Fruit fly (Drosophila melanogaster) whole organism, embryonic: ENCODE results near the gene CG8292.

ENCODE experiments used
- Asciz ChIP-seq: fragments of 200-800 bp; sonication (Bioruptor generic); optimal IDR thresholded peaks from 2 replicates; lab custom pipeline; 2017; ENCODE audit warnings: missing biosample characterization, mild to moderate bottlenecking, missing genetic modification characterization, missing genetic modification reagents
- Atf-2 ChIP-seq: fragments of 200-800 bp; sonication (Bioruptor generic); optimal IDR thresholded peaks from 2 replicates; lab custom pipeline; 2016; ENCODE audit warnings: missing biosample characterization, missing genetic modification characterization
- BEAF-32 ChIP-seq: fragments of 200-800 bp; sonication (Bioruptor generic); optimal IDR thresholded peaks from 3 replicates; lab custom pipeline; 2017; ENCODE audit warnings: missing biosample characterization, missing genetic modification characterization, mild to moderate bottlenecking, moderate library complexity, missing genetic modification reagents
- CG10462 ChIP-seq: fragments of 200-800 bp; sonication (Bioruptor generic); optimal IDR thresholded peaks from 2 replicates; lab custom pipeline; 2016; ENCODE audit warnings: missing biosample characterization, missing genetic modification characterization
- CG10543 ChIP-seq: fragments of 200-800 bp; sonication (Bioruptor generic); optimal IDR thresholded peaks from 3 replicates; lab custom pipeline; 2017; ENCODE audit warnings: missing biosample characterization, mild to moderate bottlenecking, missing genetic modification characterization, moderate library complexity
- CG11085 ChIP-seq: fragments of 200-800 bp; sonication (Bioruptor generic); IDR thresholded peaks from 2 replicates; pipeline ENCODE4 v1.3.6; 2022; ENCODE audit warnings: missing biosample characterization, missing genetic modification characterization
- CG11560 ChIP-seq: fragments of 200-800 bp; sonication (Bioruptor generic); IDR thresholded peaks from 3 replicates; pipeline ENCODE4 v1.3.6; 2022; ENCODE audit warnings: missing biosample characterization, missing genetic modification characterization
- CG16813 ChIP-seq: fragments of 200-800 bp; sonication (Bioruptor generic); IDR thresholded peaks from 3 replicates; pipeline ENCODE4 v1.3.6; 2022; ENCODE audit warnings: missing biosample characterization, missing genetic modification characterization; ENCODE audit not compliant: partially characterized antibody
- CG16863 ChIP-seq: fragments of 200-800 bp; sonication (Bioruptor generic); optimal IDR thresholded peaks from 3 replicates; lab custom pipeline; 2016; ENCODE audit warnings: missing biosample characterization, missing genetic modification characterization
- CG17328 ChIP-seq: fragments of 200-800 bp; sonication (Bioruptor generic); IDR thresholded peaks from 2 replicates; pipeline ENCODE4 v1.3.6; 2022; ENCODE audit warnings: missing biosample characterization, missing genetic modification characterization
- CG17802 ChIP-seq: fragments of 200-800 bp; sonication (Bioruptor generic); optimal IDR thresholded peaks from 2 replicates; lab custom pipeline; 2018; ENCODE audit warnings: missing biosample characterization, mild to moderate bottlenecking, missing genetic modification characterization, moderate library complexity
- CG31388 ChIP-seq: fragments of 200-800 bp; sonication (Bioruptor generic); optimal IDR thresholded peaks from 2 replicates; lab custom pipeline; 2016; ENCODE audit warnings: missing biosample characterization, missing genetic modification characterization
- CG4707 ChIP-seq: fragments of 200-800 bp; sonication (Bioruptor generic); optimal IDR thresholded peaks from 2 replicates; lab custom pipeline; 2018; ENCODE audit warnings: missing biosample characterization, mild to moderate bottlenecking, missing genetic modification characterization, moderate library complexity
- CG4730 ChIP-seq: fragments of 200-800 bp; sonication (Bioruptor generic); IDR thresholded peaks from 2 replicates; pipeline ENCODE4 v1.3.6; 2022; ENCODE audit warnings: missing biosample characterization, missing genetic modification characterization
- CG7357 ChIP-seq: fragments of 200-800 bp; sonication (Bioruptor generic); IDR thresholded peaks from 3 replicates; pipeline ENCODE4 v1.3.6; 2022; ENCODE audit warnings: missing biosample characterization, missing genetic modification characterization
- CG7928 ChIP-seq: fragments of 200-800 bp; sonication (Bioruptor generic); optimal IDR thresholded peaks from 2 replicates; lab custom pipeline; 2017; ENCODE audit warnings: missing biosample characterization, mild to moderate bottlenecking, missing genetic modification characterization
- E2f1 ChIP-seq: fragments of 200-800 bp; sonication (Bioruptor generic); IDR thresholded peaks from 2 replicates; pipeline ENCODE4 v1.3.6; 2022; ENCODE audit warnings: missing biosample characterization, missing genetic modification characterization
- Ets65A ChIP-seq: fragments of 200-800 bp; sonication (Bioruptor generic); peaks from one replicate; lab custom pipeline; 2016; ENCODE audit warnings: missing biosample characterization, missing genetic modification characterization
- Fer3 ChIP-seq: fragments of 200-800 bp; sonication (Bioruptor generic); optimal IDR thresholded peaks from 2 replicates; lab custom pipeline; 2018; ENCODE audit warnings: missing biosample characterization, mild to moderate bottlenecking, missing genetic modification characterization, moderate library complexity
- HmgD ChIP-seq: fragments of 200-800 bp; sonication (Bioruptor generic); optimal IDR thresholded peaks from 3 replicates; lab custom pipeline; 2016; ENCODE audit warnings: missing biosample characterization, missing genetic modification characterization
- Hmx ChIP-seq: fragments of 200-800 bp; sonication (Bioruptor generic); optimal IDR thresholded peaks from 2 replicates; lab custom pipeline; 2016; ENCODE audit warnings: missing biosample characterization, missing genetic modification characterization
- Kr ChIP-seq: fragments of 200-800 bp; sonication (Bioruptor generic); optimal IDR thresholded peaks from 2 replicates; lab custom pipeline; 2017; ENCODE audit warnings: missing biosample characterization, mild to moderate bottlenecking, missing genetic modification characterization
- Meics ChIP-seq: fragments of 200-800 bp; sonication (Bioruptor generic); optimal IDR thresholded peaks from 2 replicates; lab custom pipeline; 2017; ENCODE audit warnings: missing biosample characterization, mild to moderate bottlenecking, missing genetic modification characterization
- NFAT ChIP-seq: fragments of 200-800 bp; sonication (Bioruptor generic); IDR thresholded peaks from 2 replicates; pipeline ENCODE4 v1.3.6; 2022; ENCODE audit warnings: missing biosample characterization, missing genetic modification characterization
- Pdp1 ChIP-seq, 2 experiments: fragments of 200-800 bp; sonication (Bioruptor generic); optimal IDR thresholded peaks; 3 replicates each; lab custom pipeline; 2016; ENCODE audit warnings: missing biosample characterization in 2 of 2, missing genetic modification characterization in 2 of 2, mild to moderate bottlenecking in 1 of 2, moderate library complexity in 1 of 2
- Rx ChIP-seq: fragments of 200-800 bp; sonication (Bioruptor generic); IDR thresholded peaks from 2 replicates; pipeline ENCODE4 v1.3.6; 2022; ENCODE audit warnings: missing biosample characterization, missing genetic modification characterization
- Trl ChIP-seq, 3 experiments: fragments of >200 bp in 2 of 3; fragments of 200-800 bp in 1 of 3; sonication (Bioruptor generic) in 1 of 3; optimal IDR thresholded peaks; 2 replicates in 1 of 3; 3 replicates in 2 of 3; lab custom pipeline; 2016 to 2017; ENCODE audit warnings: missing biosample characterization in 1 of 3, missing genetic modification characterization in 1 of 3
- Vsx1 ChIP-seq: fragments of 200-800 bp; sonication (Bioruptor generic); optimal IDR thresholded peaks from 2 replicates; lab custom pipeline; 2017; ENCODE audit warnings: missing biosample characterization, mild to moderate bottlenecking, missing genetic modification characterization, missing genetic modification reagents
- caup ChIP-seq: fragments of 200-800 bp; sonication (Bioruptor generic); optimal IDR thresholded peaks from 3 replicates; lab custom pipeline; 2017; ENCODE audit warnings: missing biosample characterization, mild to moderate bottlenecking, missing genetic modification characterization, moderate library complexity; ENCODE audit not compliant: severe bottlenecking
- chif ChIP-seq, 2 experiments: fragments of 200-800 bp; sonication (Bioruptor generic); optimal IDR thresholded peaks; 3 replicates each; lab custom pipeline; 2016; ENCODE audit warnings: missing biosample characterization in 2 of 2, missing genetic modification characterization in 2 of 2
- cwo ChIP-seq: fragments of 200-800 bp; sonication (Bioruptor generic); optimal IDR thresholded peaks from 3 replicates; lab custom pipeline; 2017; ENCODE audit warnings: missing biosample characterization, missing genetic modification characterization, mild to moderate bottlenecking, moderate library complexity, missing genetic modification reagents
- eyg ChIP-seq: fragments of 200-800 bp; sonication (Bioruptor generic); optimal IDR thresholded peaks from 3 replicates; lab custom pipeline; 2016; ENCODE audit warnings: missing biosample characterization, missing genetic modification characterization
- gsb ChIP-seq: fragments of 200-800 bp; sonication (Bioruptor generic); IDR thresholded peaks from 2 replicates; pipeline ENCODE4 v1.3.6; 2022; ENCODE audit warnings: missing biosample characterization, missing genetic modification characterization
- h ChIP-seq: fragments of >200 bp; optimal IDR thresholded peaks from 2 replicates; lab custom pipeline; 2017
- ind ChIP-seq: fragments of 200-800 bp; sonication (Bioruptor generic); optimal IDR thresholded peaks from 3 replicates; lab custom pipeline; 2016; ENCODE audit warnings: missing biosample characterization, missing genetic modification characterization
- kah ChIP-seq: fragments of 200-800 bp; sonication (Bioruptor generic); optimal IDR thresholded peaks from 2 replicates; lab custom pipeline; 2018; ENCODE audit warnings: missing biosample characterization, mild to moderate bottlenecking, missing genetic modification characterization
- nom ChIP-seq: fragments of 200-800 bp; sonication (Bioruptor generic); optimal IDR thresholded peaks from 2 replicates; lab custom pipeline; 2017; ENCODE audit warnings: missing biosample characterization, missing genetic modification characterization, mild to moderate bottlenecking, moderate library complexity, missing genetic modification reagents
- p53 ChIP-seq: fragments of 200-800 bp; sonication (Bioruptor generic); optimal IDR thresholded peaks from 2 replicates; lab custom pipeline; 2016; ENCODE audit warnings: missing biosample characterization, missing genetic modification characterization
- pnt ChIP-seq: fragments of 200-800 bp; sonication (Bioruptor generic); optimal IDR thresholded peaks from 3 replicates; lab custom pipeline; 2016; ENCODE audit warnings: missing biosample characterization, missing genetic modification characterization
- sc ChIP-seq, 3 experiments: fragments of >200 bp in 2 of 3; fragments of 200-800 bp in 1 of 3; sonication (Bioruptor generic) in 1 of 3; optimal IDR thresholded peaks; 2 replicates in 2 of 3; 3 replicates in 1 of 3; lab custom pipeline; 2017; ENCODE audit warnings: mild to moderate bottlenecking in 1 of 3, missing biosample characterization in 1 of 3, missing genetic modification characterization in 1 of 3, missing genetic modification reagents in 1 of 3
- sens ChIP-seq: fragments of 200-800 bp; sonication (Bioruptor generic); peaks from one replicate; lab custom pipeline; 2016; ENCODE audit warnings: missing biosample characterization, missing genetic modification characterization
- seq ChIP-seq: fragments of 200-800 bp; sonication (Bioruptor generic); IDR thresholded peaks from 2 replicates; pipeline ENCODE4 v1.3.6; 2022; ENCODE audit warnings: missing biosample characterization, missing genetic modification characterization
- slp2 ChIP-seq: fragments of 200-800 bp; sonication (Bioruptor generic); optimal IDR thresholded peaks from 2 replicates; lab custom pipeline; 2016; ENCODE audit warnings: missing biosample characterization, missing genetic modification characterization
- sr ChIP-seq: fragments of 200-800 bp; sonication (Bioruptor generic); IDR thresholded peaks from 3 replicates; pipeline ENCODE4 v1.3.6; 2022; ENCODE audit warnings: missing biosample characterization, missing genetic modification characterization
- ssp ChIP-seq: fragments of 200-800 bp; sonication (Bioruptor generic); IDR thresholded peaks from 2 replicates; pipeline ENCODE4 v1.3.6; 2022; ENCODE audit warnings: missing biosample characterization, missing genetic modification characterization
- stc ChIP-seq: fragments of 200-800 bp; sonication (Bioruptor generic); IDR thresholded peaks from 2 replicates; pipeline ENCODE4 v1.3.6; 2022; ENCODE audit warnings: missing biosample characterization, missing genetic modification characterization
- tio ChIP-seq: fragments of 200-800 bp; sonication (Bioruptor generic); optimal IDR thresholded peaks from 2 replicates; lab custom pipeline; 2017; ENCODE audit warnings: missing biosample characterization, missing genetic modification characterization, inconsistent platforms
- trh ChIP-seq: fragments of 200-800 bp; sonication (Bioruptor generic); optimal IDR thresholded peaks from 2 replicates; lab custom pipeline; 2016; ENCODE audit warnings: missing biosample characterization, missing genetic modification characterization
- ttk ChIP-seq: fragments of 200-800 bp; sonication (Bioruptor generic); IDR thresholded peaks from 2 replicates; pipeline ENCODE4 v2.1.2; 2022; ENCODE audit warnings: missing biosample characterization, missing genetic modification characterization
- unpg ChIP-seq: fragments of 200-800 bp; sonication (Bioruptor generic); optimal IDR thresholded peaks from 3 replicates; lab custom pipeline; 2018; ENCODE audit warnings: missing biosample characterization, mild to moderate bottlenecking, missing genetic modification characterization, moderate library complexity
- zf30C ChIP-seq: fragments of 200-800 bp; sonication (Bioruptor generic); optimal IDR thresholded peaks from 3 replicates; lab custom pipeline; 2018; ENCODE audit warnings: missing biosample characterization, mild to moderate bottlenecking, missing genetic modification characterization

The CG8292 gene

DNA sequence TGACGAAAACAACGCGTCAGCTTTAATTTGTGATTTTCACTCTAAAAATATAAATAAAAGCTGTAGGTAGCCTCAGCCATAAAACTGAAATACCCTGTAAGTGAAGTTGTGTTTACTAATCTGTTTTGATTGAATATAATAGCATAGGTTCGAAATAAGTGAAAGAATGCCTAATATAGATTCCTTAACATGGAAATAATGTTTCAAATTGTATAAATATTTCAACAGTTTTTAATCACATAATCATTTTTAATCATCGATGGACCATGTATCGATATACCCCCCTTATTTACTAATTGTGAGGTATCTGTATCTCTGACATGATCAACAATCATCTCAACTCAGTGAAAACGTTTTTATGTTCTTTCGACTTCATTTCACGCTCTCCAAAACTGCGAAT is 37.6 kb upstream of the CG8292 start:
- no peak for TF ChIP-seq unpg (GFP tag; lab: Kevin White, UChicago)
- no peak for TF ChIP-seq CG31388 (GFP tag; lab: Kevin White, UChicago)
- TF ChIP-seq gsb (GFP tag; lab: Robert Waterston, UW) = no peak
- TF ChIP-seq Rx = peak; percentile 21; the same call in 1 of the 2 replicates
- no peak for TF ChIP-seq Hmx (GFP tag; lab: Kevin White, UChicago)
- TF ChIP-seq sc (optimal IDR thresholded peaks at IDR 0.05; lab: Kevin White, UChicago) = no peak
- TF ChIP-seq sc (GFP tag; optimal IDR thresholded peaks at IDR 0.05; lab: Kevin White, UChicago) = no peak
- TF ChIP-seq kah = no peak
- TF ChIP-seq chif (GFP tag; optimal IDR thresholded peaks at IDR 0.05; lab: Kevin White, UChicago) = peak in 1 of 2 experiments; percentile 4
- TF ChIP-seq Asciz (GFP tag; lab: Kevin White, UChicago) = no peak
- peak; percentile 48 for TF ChIP-seq Fer3
- no peak for TF ChIP-seq CG4707
- TF ChIP-seq E2f1 (GFP tag; lab: Robert Waterston, UW) = peak; percentile 48; the same call in 1 of the 2 replicates
- TF ChIP-seq Ets65A = no peak
- no peak for TF ChIP-seq sr
- TF ChIP-seq CG11085 (GFP tag; lab: Robert Waterston, UW) = no peak
- 0 out of 2 replicates have a peak, but pooled peaks have one; percentile 12 for TF ChIP-seq stc
- no peak for TF ChIP-seq NFAT (GFP tag; lab: Robert Waterston, UW)
- TF ChIP-seq CG10543 (GFP tag; lab: Kevin White, UChicago) = no peak
- no peak for TF ChIP-seq trh
- no peak for TF ChIP-seq CG16813 (GFP tag; lab: Robert Waterston, UW)
- TF ChIP-seq slp2 (GFP tag; lab: Kevin White, UChicago) = no peak
- TF ChIP-seq CG7357 (GFP tag; lab: Robert Waterston, UW) = no peak
- no peak for TF ChIP-seq p53 (GFP tag; lab: Kevin White, UChicago)
- TF ChIP-seq ttk = peak; percentile 19; the same call in 1 of the 2 replicates
- no peak for TF ChIP-seq Pdp1 (GFP tag; optimal IDR thresholded peaks at IDR 0.05; lab: Kevin White, UChicago)
- peak; percentile 31 for TF ChIP-seq Meics
- TF ChIP-seq Atf-2 (GFP tag; lab: Kevin White, UChicago) = no peak
- TF ChIP-seq Kr (GFP tag; lab: Kevin White, UChicago) = no peak
- TF ChIP-seq nom (GFP tag; lab: Kevin White, UChicago) = no peak
- TF ChIP-seq CG4730 (GFP tag; lab: Robert Waterston, UW) = no peak
- no peak for TF ChIP-seq HmgD
- no peak for TF ChIP-seq Trl (optimal IDR thresholded peaks at IDR 0.05; lab: Kevin White, UChicago)
- TF ChIP-seq Trl (GFP tag; optimal IDR thresholded peaks at IDR 0.05; lab: Kevin White, UChicago) = no peak
- no peak for TF ChIP-seq eyg
- no peak for TF ChIP-seq seq
- peak; percentile 51 for TF ChIP-seq sens (GFP tag; lab: Kevin White, UChicago)
- TF ChIP-seq CG16863 = no peak
- TF ChIP-seq CG11560 (tag; lab: Robert Waterston, UW) = no peak
- no peak for TF ChIP-seq zf30C (GFP tag; lab: Kevin White, UChicago)
- TF ChIP-seq CG7928 (GFP tag; lab: Kevin White, UChicago) = no peak
- no peak for TF ChIP-seq ind
- TF ChIP-seq pnt (GFP tag; lab: Kevin White, UChicago) = no peak
- no peak for TF ChIP-seq CG17802 (tag; lab: Kevin White, UChicago)
- TF ChIP-seq CG10462 (GFP tag; lab: Kevin White, UChicago) = no peak
- no peak for TF ChIP-seq BEAF-32
- no peak for TF ChIP-seq Vsx1 (GFP tag; lab: Kevin White, UChicago)
- peak; percentile 18 for TF ChIP-seq cwo (GFP tag; lab: Kevin White, UChicago)
- TF ChIP-seq caup (GFP tag; lab: Kevin White, UChicago) = no peak
- 0 out of 2 replicates have a peak, but pooled peaks have one; percentile 8 for TF ChIP-seq CG17328 (GFP tag; lab: Robert Waterston, UW)
- TF ChIP-seq tio (GFP tag; lab: Kevin White, UChicago) = no peak
- no peak for TF ChIP-seq h (lab: Kevin White, UChicago)
- no peak for TF ChIP-seq ssp (GFP tag; lab: Robert Waterston, UW)
